Worm (Caenorhabditis elegans): ENCODE data around the gene dnc-4.

dnc-4 gene

DNA sequence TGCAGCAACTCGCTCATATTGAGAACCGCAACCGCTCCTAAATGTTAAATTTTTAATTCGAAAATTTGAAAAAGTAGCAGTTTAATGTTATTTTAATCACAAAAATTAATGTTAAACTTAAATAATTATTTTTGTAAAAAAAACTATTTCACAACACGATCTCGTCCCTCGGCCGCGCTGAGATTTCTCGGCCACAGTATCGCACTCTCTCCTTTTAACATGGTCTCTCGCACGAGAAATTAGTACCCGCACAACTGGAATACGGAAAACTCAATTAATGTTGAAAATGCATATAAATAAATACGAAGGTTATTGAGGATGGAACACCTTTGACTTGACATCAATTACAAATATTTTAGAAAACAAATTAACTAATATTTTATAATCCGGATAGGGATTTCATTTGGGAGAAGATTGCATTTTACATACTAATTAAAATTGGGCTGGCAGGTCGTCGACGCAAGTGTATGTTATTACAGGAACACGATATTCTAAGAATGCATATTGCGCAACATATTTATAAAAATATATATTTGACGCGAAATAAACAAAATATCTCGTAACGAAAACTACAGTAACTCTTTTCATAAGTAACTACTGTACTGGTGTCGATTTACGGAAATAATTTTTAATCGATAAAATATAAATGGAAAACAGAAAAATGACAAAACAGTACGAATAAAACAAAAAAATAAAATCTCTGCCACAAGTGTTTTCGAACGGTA is at the start of gene dnc-4:
dnc-4 (minus strand) TSS at position 37 of the 725 bp plus-strand sequence.
- TF ChIP-seq nhr-237 (tag; optimal IDR thresholded peaks at IDR 0.05), result no peak
- TF ChIP-seq sea-2 (GFP tag; optimal IDR thresholded peaks at IDR 0.05), result no peak
- no peak for TF ChIP-seq egl-27 (tag; optimal IDR thresholded peaks at IDR 0.05)
- TF ChIP-seq aly-2 (tag; optimal IDR thresholded peaks at IDR 0.05), result no peak
- no peak for TF ChIP-seq elt-1 (tag; optimal IDR thresholded peaks at IDR 0.05)
- no peak for TF ChIP-seq ama-1 (optimal IDR thresholded peaks at IDR 0.05)
- peak; percentile 29 for TF ChIP-seq nfya-1 (tag; optimal IDR thresholded peaks at IDR 0.05; ENCODE audit: insufficient read depth)
- TF ChIP-seq ceh-28 (tag; optimal IDR thresholded peaks at IDR 0.05), result no peak
- TF ChIP-seq unc-39 (tag; optimal IDR thresholded peaks at IDR 0.05), result no peak
- no peak for TF ChIP-seq ceh-16 (tag; optimal IDR thresholded peaks at IDR 0.05)
- TF ChIP-seq skn-1 (tag; optimal IDR thresholded peaks at IDR 0.05), result no peak
- no peak for TF ChIP-seq nhr-25 (tag; optimal IDR thresholded peaks at IDR 0.05)
- TF ChIP-seq ceh-82 (tag; optimal IDR thresholded peaks at IDR 0.05), result no peak
- no peak for TF ChIP-seq elt-2 (tag; optimal IDR thresholded peaks at IDR 0.05)
- TF ChIP-seq nhr-28 (tag; optimal IDR thresholded peaks at IDR 0.05), result no peak
- no peak for TF ChIP-seq unc-62 (GFP tag; optimal IDR thresholded peaks at IDR 0.05)
- no peak for TF ChIP-seq pqm-1 (tag; optimal IDR thresholded peaks at IDR 0.05)
- no peak for TF ChIP-seq nhr-67 (tag; optimal IDR thresholded peaks at IDR 0.05)
- TF ChIP-seq mml-1 (tag; optimal IDR thresholded peaks at IDR 0.05), result no peak
- no peak for TF ChIP-seq ztf-11 (tag; optimal IDR thresholded peaks at IDR 0.05)
- TF ChIP-seq nhr-76 (tag; optimal IDR thresholded peaks at IDR 0.05), result no peak
- no peak for TF ChIP-seq fkh-2 (tag; optimal IDR thresholded peaks at IDR 0.05)
- TF ChIP-seq ztf-4 (tag; optimal IDR thresholded peaks at IDR 0.05), result no peak
- no peak for TF ChIP-seq egl-5 (tag; optimal IDR thresholded peaks at IDR 0.05)
- no peak for TF ChIP-seq jun-1 (tag; optimal IDR thresholded peaks at IDR 0.05)
- no peak for TF ChIP-seq nhr-11 (tag; optimal IDR thresholded peaks at IDR 0.05)
- no peak for TF ChIP-seq lsy-12 (tag; optimal IDR thresholded peaks at IDR 0.05)
- TF ChIP-seq R02D3.7 (tag; optimal IDR thresholded peaks at IDR 0.05), result no peak
- no peak for TF ChIP-seq eor-1 (tag; optimal IDR thresholded peaks at IDR 0.05)
- no peak for TF ChIP-seq fkh-10 (GFP tag; optimal IDR thresholded peaks at IDR 0.05)
- TF ChIP-seq mdl-1 (tag; optimal IDR thresholded peaks at IDR 0.05), result no peak
- peak; percentile 12 for TF ChIP-seq nhr-23 (tag; optimal IDR thresholded peaks at IDR 0.05)
- TF ChIP-seq ZK546.5 (tag; optimal IDR thresholded peaks at IDR 0.05), result no peak
- no peak for TF ChIP-seq daf-12 (tag; optimal IDR thresholded peaks at IDR 0.05)
- TF ChIP-seq nhr-77 (tag; optimal IDR thresholded peaks at IDR 0.05), result no peak
- TF ChIP-seq fos-1 (tag; optimal IDR thresholded peaks at IDR 0.05), result no peak
- no peak for TF ChIP-seq nhr-43 (tag; optimal IDR thresholded peaks at IDR 0.05; ENCODE audit: poor library complexity, severe bottlenecking)
- TF ChIP-seq lin-15B (tag; optimal IDR thresholded peaks at IDR 0.05), result peak; percentile 45
- TF ChIP-seq tbx-2 (tag; optimal IDR thresholded peaks at IDR 0.05), result no peak
- no peak for TF ChIP-seq elt-3 (tag; optimal IDR thresholded peaks at IDR 0.05)
- peak; percentile 61 for TF ChIP-seq hmg-11 (tag; optimal IDR thresholded peaks at IDR 0.05)
- no peak for TF ChIP-seq zag-1 (tag; optimal IDR thresholded peaks at IDR 0.05)
- no peak for TF ChIP-seq ceh-9 (tag; optimal IDR thresholded peaks at IDR 0.05)
- no peak for TF ChIP-seq nhr-12 (tag; optimal IDR thresholded peaks at IDR 0.05)
- peak; percentile 19 for TF ChIP-seq lin-39 (tag; optimal IDR thresholded peaks at IDR 0.05)
- no peak for TF ChIP-seq snpc-4 (tag; optimal IDR thresholded peaks at IDR 0.05)
- TF ChIP-seq pha-4 (tag; optimal IDR thresholded peaks at IDR 0.05), result peak; percentile 29

Measured in whole organism, L3 larva.